Fruit fly (Drosophila melanogaster) whole organism, embryonic: ENCODE measurements around the gene CG11882.

ENCODE experiments used
- Antp ChIP-seq: fragments of 200-800 bp; sonication (Bioruptor generic); optimal IDR thresholded peaks from 3 replicates; lab custom pipeline; 2016; ENCODE audit warnings: missing biosample characterization, missing genetic modification characterization
- B-H2 ChIP-seq: fragments of 200-800 bp; sonication (Bioruptor generic); optimal IDR thresholded peaks from 2 replicates; lab custom pipeline; 2018; ENCODE audit warnings: missing biosample characterization, mild to moderate bottlenecking, missing genetic modification characterization
- CG10147 ChIP-seq: fragments of 200-800 bp; sonication (Bioruptor generic); optimal IDR thresholded peaks from 2 replicates; lab custom pipeline; 2019; ENCODE audit warnings: missing biosample characterization, mild to moderate bottlenecking, missing genetic modification characterization, moderate library complexity
- CG10267 ChIP-seq: fragments of 200-800 bp; sonication (Bioruptor generic); optimal IDR thresholded peaks from 2 replicates; lab custom pipeline; 2018; ENCODE audit warnings: missing biosample characterization, mild to moderate bottlenecking, missing genetic modification characterization, moderate library complexity
- CG10431 ChIP-seq: fragments of 200-800 bp; sonication (Bioruptor generic); optimal IDR thresholded peaks from 3 replicates; lab custom pipeline; 2018; ENCODE audit warnings: missing biosample characterization, mild to moderate bottlenecking, missing genetic modification characterization
- CG10543 ChIP-seq: fragments of 200-800 bp; sonication (Bioruptor generic); optimal IDR thresholded peaks from 3 replicates; lab custom pipeline; 2017; ENCODE audit warnings: missing biosample characterization, mild to moderate bottlenecking, missing genetic modification characterization, moderate library complexity
- CG11093 ChIP-seq: fragments of 200-800 bp; sonication (Bioruptor generic); IDR thresholded peaks from 3 replicates; pipeline ENCODE4 v1.3.6; 2022; ENCODE audit warnings: missing biosample characterization, missing genetic modification characterization
- CG12659 ChIP-seq: fragments of 200-800 bp; sonication (Bioruptor generic); optimal IDR thresholded peaks from 3 replicates; lab custom pipeline; 2017; ENCODE audit warnings: mild to moderate bottlenecking, missing biosample characterization, missing genetic modification reagents, missing genetic modification characterization
- CG12769 ChIP-seq: fragments of 200-800 bp; sonication (Bioruptor generic); optimal IDR thresholded peaks from 2 replicates; lab custom pipeline; 2019; ENCODE audit warnings: missing biosample characterization, mild to moderate bottlenecking, missing genetic modification characterization, moderate library complexity
- CG13123 ChIP-seq: fragments of 200-800 bp; sonication (Bioruptor generic); optimal IDR thresholded peaks from 2 replicates; lab custom pipeline; 2016; ENCODE audit warnings: missing biosample characterization, missing genetic modification characterization
- CG1602 ChIP-seq: fragments of 200-800 bp; sonication (Bioruptor generic); optimal IDR thresholded peaks from 3 replicates; lab custom pipeline; 2016; ENCODE audit warnings: missing biosample characterization, missing genetic modification characterization
- CG17568 ChIP-seq: fragments of 200-800 bp; sonication (Bioruptor generic); optimal IDR thresholded peaks from 2 replicates; lab custom pipeline; 2018; ENCODE audit warnings: missing biosample characterization, mild to moderate bottlenecking, missing genetic modification characterization, moderate library complexity
- CG17612 ChIP-seq: fragments of 200-800 bp; sonication (Bioruptor generic); IDR thresholded peaks from 2 replicates; pipeline ENCODE4 v1.3.6; 2022; ENCODE audit warnings: missing biosample characterization, missing genetic modification characterization
- CG18764 ChIP-seq: fragments of 200-800 bp; sonication (Bioruptor generic); optimal IDR thresholded peaks from 3 replicates; lab custom pipeline; 2016; ENCODE audit warnings: missing biosample characterization, missing genetic modification characterization
- CG2129 ChIP-seq: fragments of 200-800 bp; sonication (Bioruptor generic); IDR thresholded peaks from 2 replicates; pipeline ENCODE4 v1.3.6; 2022; ENCODE audit warnings: missing biosample characterization, missing genetic modification characterization; ENCODE audit not compliant: partially characterized antibody
- CG2889 ChIP-seq: fragments of 200-800 bp; sonication (Bioruptor generic); IDR thresholded peaks from 3 replicates; pipeline ENCODE4 v1.3.6; 2022; ENCODE audit warnings: missing biosample characterization, missing genetic modification characterization
- CG31224 ChIP-seq: fragments of 200-800 bp; sonication (Bioruptor generic); IDR thresholded peaks from 2 replicates; pipeline ENCODE4 v1.3.6; 2022; ENCODE audit warnings: missing biosample characterization, missing genetic modification characterization
- CG4854 ChIP-seq: fragments of 200-800 bp; sonication (Bioruptor generic); optimal IDR thresholded peaks from 2 replicates; lab custom pipeline; 2016; ENCODE audit warnings: missing biosample characterization, missing genetic modification characterization, inconsistent platforms
- CG5245 ChIP-seq: fragments of 200-800 bp; sonication (Bioruptor generic); optimal IDR thresholded peaks from 3 replicates; lab custom pipeline; 2016; ENCODE audit warnings: missing biosample characterization, missing genetic modification characterization
- CG7786 ChIP-seq: fragments of 200-800 bp; sonication (Bioruptor generic); optimal IDR thresholded peaks from 2 replicates; lab custom pipeline; 2016; ENCODE audit warnings: missing biosample characterization, missing genetic modification characterization
- CTCF ChIP-seq: fragments of 200-800 bp; sonication (Bioruptor generic); optimal IDR thresholded peaks from 2 replicates; lab custom pipeline; 2017; ENCODE audit warnings: missing biosample characterization, mild to moderate bottlenecking, missing genetic modification characterization, moderate library complexity
- CoRest ChIP-seq: fragments of 200-800 bp; sonication (Bioruptor generic); optimal IDR thresholded peaks from 3 replicates; lab custom pipeline; 2018; ENCODE audit warnings: missing biosample characterization, mild to moderate bottlenecking, missing genetic modification characterization, moderate library complexity
- HHEX ChIP-seq: fragments of 200-800 bp; sonication (Bioruptor generic); optimal IDR thresholded peaks from 3 replicates; lab custom pipeline; 2017; ENCODE audit warnings: missing biosample characterization, mild to moderate bottlenecking, missing genetic modification characterization, missing genetic modification reagents
- Opbp ChIP-seq: fragments of 200-800 bp; sonication (Bioruptor generic); IDR thresholded peaks from 3 replicates; pipeline ENCODE4 v1.3.6; 2022; ENCODE audit warnings: missing biosample characterization, missing genetic modification characterization; ENCODE audit not compliant: partially characterized antibody
- PHDP ChIP-seq: fragments of 200-800 bp; sonication (Bioruptor generic); optimal IDR thresholded peaks from 3 replicates; lab custom pipeline; 2018; ENCODE audit warnings: missing biosample characterization, mild to moderate bottlenecking, missing genetic modification characterization, moderate library complexity
- Poxn ChIP-seq: fragments of 200-800 bp; sonication (Bioruptor generic); IDR thresholded peaks from 2 replicates; pipeline ENCODE4 v1.3.6; 2022; ENCODE audit warnings: missing biosample characterization, missing genetic modification characterization
- Rx ChIP-seq: fragments of 200-800 bp; sonication (Bioruptor generic); IDR thresholded peaks from 2 replicates; pipeline ENCODE4 v1.3.6; 2022; ENCODE audit warnings: missing biosample characterization, missing genetic modification characterization
- Scr ChIP-seq: fragments of 200-800 bp; sonication (Bioruptor generic); IDR thresholded peaks from 2 replicates; pipeline ENCODE4 v1.3.6; 2022; ENCODE audit warnings: missing biosample characterization, missing genetic modification characterization; ENCODE audit not compliant: partially characterized antibody
- Six4 ChIP-seq: fragments of 200-800 bp; sonication (Bioruptor generic); optimal IDR thresholded peaks from 2 replicates; lab custom pipeline; 2016; ENCODE audit warnings: missing biosample characterization, missing genetic modification characterization
- Trl ChIP-seq, 3 experiments: fragments of >200 bp in 2 of 3; fragments of 200-800 bp in 1 of 3; sonication (Bioruptor generic) in 1 of 3; optimal IDR thresholded peaks; 2 replicates in 1 of 3; 3 replicates in 2 of 3; lab custom pipeline; 2016 to 2017; ENCODE audit warnings: missing biosample characterization in 1 of 3, missing genetic modification characterization in 1 of 3
- ac ChIP-seq: fragments of 200-800 bp; sonication (Bioruptor generic); optimal IDR thresholded peaks from 3 replicates; lab custom pipeline; 2017; ENCODE audit warnings: missing biosample characterization, mild to moderate bottlenecking, missing genetic modification characterization
- bsh ChIP-seq, 2 experiments: fragments of 200-800 bp; sonication (Bioruptor generic); optimal IDR thresholded peaks; 2 replicates each; lab custom pipeline; 2017 to 2018; ENCODE audit warnings: mild to moderate bottlenecking in 2 of 2, missing biosample characterization in 2 of 2, missing genetic modification characterization in 2 of 2, moderate library complexity in 1 of 2
- cwo ChIP-seq: fragments of 200-800 bp; sonication (Bioruptor generic); optimal IDR thresholded peaks from 3 replicates; lab custom pipeline; 2017; ENCODE audit warnings: missing biosample characterization, missing genetic modification characterization, mild to moderate bottlenecking, moderate library complexity, missing genetic modification reagents
- disco-r ChIP-seq: fragments of 200-800 bp; sonication (Bioruptor generic); optimal IDR thresholded peaks from 2 replicates; lab custom pipeline; 2016; ENCODE audit warnings: missing biosample characterization, missing genetic modification characterization
- ewg ChIP-seq: fragments of 200-800 bp; sonication (Bioruptor generic); optimal IDR thresholded peaks from 3 replicates; lab custom pipeline; 2017; ENCODE audit warnings: mild to moderate bottlenecking, missing biosample characterization, missing genetic modification reagents, missing genetic modification characterization
- ftz-f1 ChIP-seq: fragments of 200-800 bp; sonication (Bioruptor generic); optimal IDR thresholded peaks from 2 replicates; lab custom pipeline; 2016; ENCODE audit warnings: missing biosample characterization, missing genetic modification characterization
- gcm ChIP-seq: fragments of 200-800 bp; sonication (Bioruptor generic); optimal IDR thresholded peaks from 2 replicates; lab custom pipeline; 2019; ENCODE audit warnings: missing biosample characterization, mild to moderate bottlenecking, missing genetic modification characterization, moderate library complexity
- insv ChIP-seq, 2 experiments: fragments of 200-800 bp; sonication (Bioruptor generic); optimal IDR thresholded peaks; 3 replicates each; lab custom pipeline; 2016 to 2018; ENCODE audit warnings: missing biosample characterization in 2 of 2, missing genetic modification characterization in 2 of 2
- knrl ChIP-seq: fragments of 200-800 bp; sonication (Bioruptor generic); IDR thresholded peaks from 3 replicates; pipeline ENCODE4 v1.3.6; 2022; ENCODE audit warnings: missing biosample characterization, missing genetic modification characterization; ENCODE audit not compliant: partially characterized antibody
- org-1 ChIP-seq: fragments of 200-800 bp; sonication (Bioruptor generic); optimal IDR thresholded peaks from 2 replicates; lab custom pipeline; 2017; ENCODE audit warnings: missing biosample characterization, missing genetic modification characterization
- ranshi ChIP-seq: fragments of 200-800 bp; sonication (Bioruptor generic); IDR thresholded peaks from 2 replicates; pipeline ENCODE4 v1.3.6; 2022; ENCODE audit warnings: missing biosample characterization, missing genetic modification characterization
- slbo ChIP-seq: fragments of 200-800 bp; sonication (Bioruptor generic); IDR thresholded peaks from 2 replicates; pipeline ENCODE4 v1.3.6; 2022; ENCODE audit warnings: missing biosample characterization, missing genetic modification characterization
- slp2 ChIP-seq: fragments of 200-800 bp; sonication (Bioruptor generic); optimal IDR thresholded peaks from 2 replicates; lab custom pipeline; 2016; ENCODE audit warnings: missing biosample characterization, missing genetic modification characterization
- sob ChIP-seq: fragments of 200-800 bp; sonication (Bioruptor generic); IDR thresholded peaks from 2 replicates; pipeline ENCODE4 v1.3.6; 2022; ENCODE audit warnings: missing biosample characterization, missing genetic modification characterization
- ssp ChIP-seq: fragments of 200-800 bp; sonication (Bioruptor generic); IDR thresholded peaks from 2 replicates; pipeline ENCODE4 v1.3.6; 2022; ENCODE audit warnings: missing biosample characterization, missing genetic modification characterization
- tin ChIP-seq: fragments of 200-800 bp; sonication (Bioruptor generic); optimal IDR thresholded peaks from 3 replicates; lab custom pipeline; 2016; ENCODE audit warnings: missing biosample characterization, missing genetic modification characterization
- wek ChIP-seq: fragments of 200-800 bp; sonication (Bioruptor generic); optimal IDR thresholded peaks from 3 replicates; lab custom pipeline; 2018; ENCODE audit warnings: missing biosample characterization, mild to moderate bottlenecking, missing genetic modification characterization, moderate library complexity
- wor ChIP-seq: fragments of 200-800 bp; sonication (Bioruptor generic); IDR thresholded peaks from 2 replicates; pipeline ENCODE4 v1.3.6; 2022; ENCODE audit warnings: missing biosample characterization, missing genetic modification characterization
- zen ChIP-seq: fragments of 200-800 bp; sonication (Bioruptor generic); optimal IDR thresholded peaks from 3 replicates; lab custom pipeline; 2018; ENCODE audit warnings: missing biosample characterization, mild to moderate bottlenecking, missing genetic modification characterization, moderate library complexity
- zf30C ChIP-seq: fragments of 200-800 bp; sonication (Bioruptor generic); optimal IDR thresholded peaks from 3 replicates; lab custom pipeline; 2018; ENCODE audit warnings: missing biosample characterization, mild to moderate bottlenecking, missing genetic modification characterization

The CG11882 gene

DNA sequence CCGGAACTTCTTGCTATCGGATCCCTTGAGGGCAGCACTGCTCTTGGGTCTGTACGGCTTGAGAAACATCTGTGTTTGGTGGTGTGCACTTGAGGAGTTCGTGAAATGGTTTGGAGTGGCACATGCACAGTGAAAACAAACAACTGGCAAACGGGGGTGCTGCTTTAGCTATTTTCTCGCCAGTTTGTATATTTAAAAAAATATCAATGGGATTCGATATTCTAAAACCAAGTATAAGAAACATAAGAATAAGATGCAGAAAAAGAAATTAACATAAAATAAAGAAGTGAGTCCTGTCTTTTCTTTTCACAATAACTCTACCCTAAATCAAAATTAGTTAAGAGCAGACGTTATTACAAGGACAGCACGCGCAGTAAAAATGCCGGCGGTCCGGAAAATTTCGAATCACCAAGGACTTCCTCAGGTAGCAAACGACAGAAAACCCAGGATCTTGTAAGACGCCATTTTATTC, 3.7 kb upstream of the CG11882 start, which contains the start of gene eIF2D:
Gene eIF2D (minus strand): TSS at position 174 of the 472 bp plus-strand sequence.
- TF ChIP-seq wor (GFP tag; lab: Robert Waterston, UW): peak; percentile 19; the same call in 1 of the 2 replicates
- no peak for TF ChIP-seq CG17568 (GFP tag; lab: Kevin White, UChicago)
- TF ChIP-seq CG12769 (tag; lab: Kevin White, UChicago): peak; percentile 36
- TF ChIP-seq slp2 (GFP tag; lab: Kevin White, UChicago): peak; percentile 58
- TF ChIP-seq wek (GFP tag; lab: Kevin White, UChicago): peak; percentile 83
- TF ChIP-seq CG10431 (GFP tag; lab: Kevin White, UChicago): no peak
- TF ChIP-seq zen (tag; lab: Kevin White, UChicago): peak; percentile 56
- TF ChIP-seq tin (GFP tag; lab: Kevin White, UChicago): peak; percentile 42
- TF ChIP-seq gcm (GFP tag; lab: Kevin White, UChicago): peak; percentile 26
- TF ChIP-seq org-1 (GFP tag; lab: Kevin White, UChicago): no peak
- TF ChIP-seq Trl (optimal IDR thresholded peaks at IDR 0.05; lab: Kevin White, UChicago): no peak
- peak; percentile 66 for TF ChIP-seq Trl (GFP tag; optimal IDR thresholded peaks at IDR 0.05; lab: Kevin White, UChicago)
- peak; percentile 1 for TF ChIP-seq CG13123
- TF ChIP-seq CG4854 (GFP tag; lab: Kevin White, UChicago): no peak
- TF ChIP-seq Poxn (GFP tag; lab: Robert Waterston, UW): no peak
- TF ChIP-seq CG7786 (GFP tag; lab: Kevin White, UChicago): peak; percentile 35
- TF ChIP-seq CG12659: peak; percentile 53
- no peak for TF ChIP-seq ssp (GFP tag; lab: Robert Waterston, UW)
- TF ChIP-seq sob: peak; percentile 51; the same call in 1 of the 2 replicates
- TF ChIP-seq ac (GFP tag; lab: Kevin White, UChicago): peak; percentile 24
- TF ChIP-seq Rx (GFP tag; lab: Robert Waterston, UW): 0 out of 2 replicates have a peak, but pooled peaks have one; percentile 48
- TF ChIP-seq Scr (GFP tag; lab: Robert Waterston, UW): peak; percentile 19; the same call in 1 of the 2 replicates
- no peak for TF ChIP-seq CG18764 (GFP tag; lab: Kevin White, UChicago)
- TF ChIP-seq insv (GFP tag; optimal IDR thresholded peaks at IDR 0.05; lab: Kevin White, UChicago): peak in 1 of 2 experiments; percentile 41
- TF ChIP-seq ftz-f1 (GFP tag; lab: Kevin White, UChicago): no peak
- no peak for TF ChIP-seq CG2129 (GFP tag; lab: Robert Waterston, UW)
- TF ChIP-seq CG31224 (GFP tag; lab: Robert Waterston, UW): no peak; the same call in 1 of the 2 replicates
- TF ChIP-seq CTCF (GFP tag; lab: Kevin White, UChicago): no peak
- TF ChIP-seq ewg (GFP tag; lab: Kevin White, UChicago): peak; percentile 16
- TF ChIP-seq CG11093 (GFP tag; lab: Robert Waterston, UW): no peak
- peak; percentile 57 for TF ChIP-seq CG10147 (GFP tag; lab: Kevin White, UChicago)
- TF ChIP-seq disco-r (GFP tag; lab: Kevin White, UChicago): no peak
- TF ChIP-seq knrl (GFP tag; lab: Robert Waterston, UW): no peak
- peak; percentile 1 to 61 for TF ChIP-seq bsh (GFP tag; optimal IDR thresholded peaks at IDR 0.05; lab: Kevin White, UChicago)
- peak; percentile 21 for TF ChIP-seq cwo (GFP tag; lab: Kevin White, UChicago)
- peak; percentile 17 for TF ChIP-seq Antp (GFP tag; lab: Kevin White, UChicago)
- TF ChIP-seq slbo (GFP tag; lab: Robert Waterston, UW): peak; percentile 63
- TF ChIP-seq CG17612 (GFP tag; lab: Robert Waterston, UW): no peak
- peak; percentile 67 for TF ChIP-seq CoRest
- peak; percentile 55 for TF ChIP-seq HHEX (GFP tag; lab: Kevin White, UChicago)
- TF ChIP-seq zf30C (GFP tag; lab: Kevin White, UChicago): no peak
- peak; percentile 51 for TF ChIP-seq Six4 (GFP tag; lab: Kevin White, UChicago)
- TF ChIP-seq CG2889 (GFP tag; lab: Robert Waterston, UW): no peak
- TF ChIP-seq ranshi (GFP tag; lab: Robert Waterston, UW): peak; percentile 64; the same call in 1 of the 2 replicates
- peak; percentile 73 for TF ChIP-seq CG10267 (tag; lab: Kevin White, UChicago)
- peak; percentile 22 for TF ChIP-seq CG1602
- TF ChIP-seq CG5245 (GFP tag; lab: Kevin White, UChicago): peak; percentile 22
- TF ChIP-seq PHDP (tag; lab: Kevin White, UChicago): peak; percentile 63
- TF ChIP-seq B-H2 (GFP tag; lab: Kevin White, UChicago): peak; percentile 46
- no peak for TF ChIP-seq Opbp
- TF ChIP-seq CG10543 (GFP tag; lab: Kevin White, UChicago): peak; percentile 36
